Fruit fly (Drosophila melanogaster) whole organism, embryonic: ENCODE measurements around the gene Zaf1.

Source experiments
- Asciz ChIP-seq: fragments of 200-800 bp; sonication (Bioruptor generic); optimal IDR thresholded peaks from 2 replicates; lab custom pipeline; 2017; ENCODE audit warnings: missing biosample characterization, mild to moderate bottlenecking, missing genetic modification characterization, missing genetic modification reagents
- Awh ChIP-seq: fragments of 200-800 bp; sonication (Bioruptor generic); IDR thresholded peaks from 2 replicates; pipeline ENCODE4, ENCODE4 v1.3.6; 2022; ENCODE audit warnings: missing biosample characterization, missing genetic modification characterization
- BtbVII ChIP-seq: fragments of 200-800 bp; sonication (Bioruptor generic); optimal IDR thresholded peaks from 3 replicates; lab custom pipeline; 2017; ENCODE audit warnings: missing biosample characterization, mild to moderate bottlenecking, missing genetic modification characterization
- CG10274 ChIP-seq: fragments of 200-800 bp; sonication (Bioruptor generic); optimal IDR thresholded peaks from 3 replicates; lab custom pipeline; 2017; ENCODE audit warnings: missing biosample characterization, mild to moderate bottlenecking, missing genetic modification characterization
- CG10431 ChIP-seq: fragments of 200-800 bp; sonication (Bioruptor generic); optimal IDR thresholded peaks from 3 replicates; lab custom pipeline; 2018; ENCODE audit warnings: missing biosample characterization, mild to moderate bottlenecking, missing genetic modification characterization
- CG11560 ChIP-seq: fragments of 200-800 bp; sonication (Bioruptor generic); IDR thresholded peaks from 3 replicates; pipeline ENCODE4 v1.3.6; 2022; ENCODE audit warnings: missing biosample characterization, missing genetic modification characterization
- CG11696 ChIP-seq: fragments of 200-800 bp; sonication (Bioruptor generic); IDR thresholded peaks from 2 replicates; pipeline ENCODE4 v1.3.6; 2022; ENCODE audit warnings: missing biosample characterization, missing genetic modification characterization
- CG12219 ChIP-seq: fragments of 200-800 bp; sonication (Bioruptor generic); optimal IDR thresholded peaks from 3 replicates; lab custom pipeline; 2018; ENCODE audit warnings: missing biosample characterization, mild to moderate bottlenecking, missing genetic modification characterization
- CG12391 ChIP-seq: fragments of 200-800 bp; sonication (Bioruptor generic); optimal IDR thresholded peaks from 3 replicates; lab custom pipeline; 2018; ENCODE audit warnings: missing biosample characterization, mild to moderate bottlenecking, missing genetic modification characterization, moderate library complexity
- CG13624 ChIP-seq: fragments of 200-800 bp; sonication (Bioruptor generic); optimal IDR thresholded peaks from 2 replicates; lab custom pipeline; 2016; ENCODE audit warnings: missing biosample characterization, missing genetic modification characterization
- CG14965 ChIP-seq: fragments of 200-800 bp; sonication (Bioruptor generic); optimal IDR thresholded peaks from 2 replicates; lab custom pipeline; 2016; ENCODE audit warnings: missing biosample characterization, missing genetic modification characterization, borderline replicate concordance
- CG1647 ChIP-seq: fragments of 200-800 bp; sonication (Bioruptor generic); optimal IDR thresholded peaks from 3 replicates; lab custom pipeline; 2016; ENCODE audit warnings: missing biosample characterization, missing genetic modification characterization
- CG17612 ChIP-seq: fragments of 200-800 bp; sonication (Bioruptor generic); IDR thresholded peaks from 2 replicates; pipeline ENCODE4 v1.3.6; 2022; ENCODE audit warnings: missing biosample characterization, missing genetic modification characterization
- CG2120 ChIP-seq: fragments of 200-800 bp; sonication (Bioruptor generic); optimal IDR thresholded peaks from 3 replicates; lab custom pipeline; 2016; ENCODE audit warnings: missing biosample characterization, missing genetic modification characterization
- CG31388 ChIP-seq: fragments of 200-800 bp; sonication (Bioruptor generic); optimal IDR thresholded peaks from 2 replicates; lab custom pipeline; 2016; ENCODE audit warnings: missing biosample characterization, missing genetic modification characterization
- CG3163 ChIP-seq: fragments of 200-800 bp; sonication (Bioruptor generic); optimal IDR thresholded peaks from 3 replicates; lab custom pipeline; 2016; ENCODE audit warnings: missing biosample characterization, missing genetic modification characterization
- CG3847 ChIP-seq: fragments of 200-800 bp; sonication (Bioruptor generic); IDR thresholded peaks from 2 replicates; pipeline ENCODE4 v1.3.6; 2022; ENCODE audit warnings: missing biosample characterization, missing genetic modification characterization
- CG43689 ChIP-seq: fragments of 200-800 bp; sonication (Bioruptor generic); IDR thresholded peaks from 2 replicates; pipeline ENCODE4 v1.3.6; 2022; ENCODE audit warnings: missing biosample characterization, missing genetic modification characterization
- CG7357 ChIP-seq: fragments of 200-800 bp; sonication (Bioruptor generic); IDR thresholded peaks from 3 replicates; pipeline ENCODE4 v1.3.6; 2022; ENCODE audit warnings: missing biosample characterization, missing genetic modification characterization
- CG9817 ChIP-seq: fragments of 200-800 bp; sonication (Bioruptor generic); optimal IDR thresholded peaks from 2 replicates; lab custom pipeline; 2018; ENCODE audit warnings: missing biosample characterization, mild to moderate bottlenecking, missing genetic modification characterization, moderate library complexity
- Camta ChIP-seq: fragments of 200-800 bp; sonication (Bioruptor generic); optimal IDR thresholded peaks from 2 replicates; lab custom pipeline; 2016; ENCODE audit warnings: missing biosample characterization, missing genetic modification characterization
- Dbx ChIP-seq: fragments of 200-800 bp; sonication (Bioruptor generic); IDR thresholded peaks from 3 replicates; pipeline ENCODE4 v1.3.6; 2022; ENCODE audit warnings: missing biosample characterization, missing genetic modification characterization
- Dip2 ChIP-seq: fragments of 200-800 bp; sonication (Bioruptor generic); IDR thresholded peaks from 2 replicates; pipeline ENCODE4 v1.3.6; 2022; ENCODE audit warnings: missing biosample characterization, missing genetic modification characterization
- E2f2 ChIP-seq: fragments of 200-800 bp; sonication (Bioruptor generic); IDR thresholded peaks from 2 replicates; pipeline ENCODE4 v1.3.6; 2022; ENCODE audit warnings: missing biosample characterization, missing genetic modification characterization
- Fer2 ChIP-seq: fragments of 200-800 bp; sonication (Bioruptor generic); optimal IDR thresholded peaks from 2 replicates; lab custom pipeline; 2018; ENCODE audit warnings: missing biosample characterization, mild to moderate bottlenecking, missing genetic modification characterization, moderate library complexity
- Hr78 ChIP-seq, 2 experiments: fragments of 200-800 bp in 1 of 2; fragments of >200 bp in 1 of 2; sonication (Bioruptor generic) in 1 of 2; optimal IDR thresholded peaks; 2 replicates each; lab custom pipeline; 2017 to 2019; ENCODE audit warnings: missing biosample characterization in 2 of 2, missing genetic modification characterization in 2 of 2, mild to moderate bottlenecking in 1 of 2, moderate library complexity in 1 of 2
- NC2α ChIP-seq: fragments of 200-800 bp; sonication (Bioruptor generic); optimal IDR thresholded peaks from 2 replicates; lab custom pipeline; 2016; ENCODE audit warnings: missing biosample characterization, missing genetic modification characterization
- NC2β ChIP-seq: fragments of 200-800 bp; sonication (Bioruptor generic); optimal IDR thresholded peaks from 2 replicates; lab custom pipeline; 2016; ENCODE audit warnings: missing biosample characterization, missing genetic modification characterization
- Neu2 ChIP-seq: fragments of 200-800 bp; sonication (Bioruptor generic); optimal IDR thresholded peaks from 3 replicates; lab custom pipeline; 2016; ENCODE audit warnings: missing biosample characterization, missing genetic modification characterization, borderline replicate concordance
- NfI ChIP-seq: fragments of 200-800 bp; sonication (Bioruptor generic); optimal IDR thresholded peaks from 3 replicates; lab custom pipeline; 2018; ENCODE audit warnings: missing biosample characterization, mild to moderate bottlenecking, missing genetic modification characterization, moderate library complexity
- Six4 ChIP-seq: fragments of 200-800 bp; sonication (Bioruptor generic); optimal IDR thresholded peaks from 2 replicates; lab custom pipeline; 2016; ENCODE audit warnings: missing biosample characterization, missing genetic modification characterization
- Sry-β ChIP-seq: fragments of 200-800 bp; sonication (Bioruptor generic); optimal IDR thresholded peaks from 2 replicates; lab custom pipeline; 2018; ENCODE audit warnings: missing biosample characterization, mild to moderate bottlenecking, missing genetic modification characterization, moderate library complexity
- Stat92E ChIP-seq, 3 experiments: fragments of >200 bp in 2 of 3; fragments of 200-800 bp in 1 of 3; sonication (Bioruptor generic) in 1 of 3; optimal IDR thresholded peaks; 2 replicates each; lab custom pipeline; 2017 to 2019; ENCODE audit warnings: missing biosample characterization in 3 of 3, missing genetic modification characterization in 3 of 3, mild to moderate bottlenecking in 1 of 3, moderate library complexity in 1 of 3
- bsh ChIP-seq, 2 experiments: fragments of 200-800 bp; sonication (Bioruptor generic); optimal IDR thresholded peaks; 2 replicates each; lab custom pipeline; 2017 to 2018; ENCODE audit warnings: mild to moderate bottlenecking in 2 of 2, missing biosample characterization in 2 of 2, missing genetic modification characterization in 2 of 2, moderate library complexity in 1 of 2
- cas ChIP-seq: fragments of 200-800 bp; sonication (Bioruptor generic); IDR thresholded peaks from 2 replicates; pipeline ENCODE4 v1.3.6; 2022; ENCODE audit warnings: missing biosample characterization, missing genetic modification characterization
- eyg ChIP-seq: fragments of 200-800 bp; sonication (Bioruptor generic); optimal IDR thresholded peaks from 3 replicates; lab custom pipeline; 2016; ENCODE audit warnings: missing biosample characterization, missing genetic modification characterization
- fd96Cb ChIP-seq: fragments of 200-800 bp; sonication (Bioruptor generic); optimal IDR thresholded peaks from 2 replicates; lab custom pipeline; 2018; ENCODE audit warnings: missing biosample characterization, mild to moderate bottlenecking, missing genetic modification characterization, moderate library complexity
- fru ChIP-seq: fragments of >200 bp; optimal IDR thresholded peaks from 2 replicates; lab custom pipeline; 2017
- gsb ChIP-seq: fragments of 200-800 bp; sonication (Bioruptor generic); IDR thresholded peaks from 2 replicates; pipeline ENCODE4 v1.3.6; 2022; ENCODE audit warnings: missing biosample characterization, missing genetic modification characterization
- ham ChIP-seq: fragments of 200-800 bp; sonication (Bioruptor generic); IDR thresholded peaks from 2 replicates; pipeline ENCODE4 v1.3.6; 2022; ENCODE audit warnings: missing biosample characterization, missing genetic modification characterization
- hkb ChIP-seq, 2 experiments: fragments of 200-800 bp in 1 of 2; fragments of >200 bp in 1 of 2; sonication (Bioruptor generic) in 1 of 2; IDR thresholded peaks in 1 of 2; optimal IDR thresholded peaks in 1 of 2; 2 replicates each; pipeline versions ENCODE4 v1.3.6 to Lab custom; 2017 to 2022; ENCODE audit warnings: missing biosample characterization in 1 of 2, missing genetic modification characterization in 1 of 2
- hth ChIP-seq: fragments of >200 bp; optimal IDR thresholded peaks from 2 replicates; lab custom pipeline; 2017; ENCODE audit warnings: inconsistent platforms
- insv ChIP-seq, 2 experiments: fragments of 200-800 bp; sonication (Bioruptor generic); optimal IDR thresholded peaks; 3 replicates each; lab custom pipeline; 2016 to 2018; ENCODE audit warnings: missing biosample characterization in 2 of 2, missing genetic modification characterization in 2 of 2
- otp ChIP-seq: fragments of 200-800 bp; sonication (Bioruptor generic); IDR thresholded peaks from 3 replicates; pipeline ENCODE4, ENCODE4 v1.3.6; 2022; ENCODE audit warnings: missing biosample characterization, missing genetic modification characterization
- pita ChIP-seq: fragments of 200-800 bp; sonication (Bioruptor generic); optimal IDR thresholded peaks from 2 replicates; lab custom pipeline; 2017; ENCODE audit warnings: missing biosample characterization, mild to moderate bottlenecking, missing genetic modification characterization
- pros ChIP-seq: fragments of 200-800 bp; sonication (Bioruptor generic); optimal IDR thresholded peaks from 3 replicates; lab custom pipeline; 2019; ENCODE audit warnings: missing biosample characterization, mild to moderate bottlenecking, missing genetic modification characterization, moderate library complexity
- sens-2 ChIP-seq: fragments of 200-800 bp; sonication (Bioruptor generic); IDR thresholded peaks from 2 replicates; pipeline ENCODE4 v1.3.6; 2022; ENCODE audit warnings: missing biosample characterization, missing genetic modification characterization
- so ChIP-seq: fragments of 200-800 bp; sonication (Bioruptor generic); IDR thresholded peaks from 3 replicates; pipeline ENCODE4 v1.3.6; 2022; ENCODE audit warnings: missing biosample characterization, missing genetic modification characterization
- trh ChIP-seq: fragments of 200-800 bp; sonication (Bioruptor generic); optimal IDR thresholded peaks from 2 replicates; lab custom pipeline; 2016; ENCODE audit warnings: missing biosample characterization, missing genetic modification characterization
- wek ChIP-seq: fragments of 200-800 bp; sonication (Bioruptor generic); optimal IDR thresholded peaks from 3 replicates; lab custom pipeline; 2018; ENCODE audit warnings: missing biosample characterization, mild to moderate bottlenecking, missing genetic modification characterization, moderate library complexity
- zf30C ChIP-seq: fragments of 200-800 bp; sonication (Bioruptor generic); optimal IDR thresholded peaks from 3 replicates; lab custom pipeline; 2018; ENCODE audit warnings: missing biosample characterization, mild to moderate bottlenecking, missing genetic modification characterization

The Zaf1 gene

dm6 chr3R:11582253-11582589 lies 43.2 kb downstream of the Zaf1 start (continued):
- TF ChIP-seq hth (lab: Kevin White, UChicago) = no peak
- no peak for TF ChIP-seq insv (GFP tag; optimal IDR thresholded peaks at IDR 0.05; lab: Kevin White, UChicago)
- no peak for TF ChIP-seq zf30C
- peak; percentile 57; the same call in 1 of the 3 replicates for TF ChIP-seq so (GFP tag; lab: Robert Waterston, UW)
- TF ChIP-seq Hr78 (GFP tag; optimal IDR thresholded peaks at IDR 0.05; lab: Kevin White, UChicago) = no peak
- TF ChIP-seq CG11696 = peak; percentile 63; the same call in 1 of the 2 replicates
- TF ChIP-seq CG31388 = peak; percentile 24
- TF ChIP-seq fd96Cb (tag; lab: Kevin White, UChicago) = peak; percentile 62
- TF ChIP-seq CG1647 (GFP tag; lab: Kevin White, UChicago) = peak; percentile 6
- no peak for TF ChIP-seq Sry-β
- TF ChIP-seq Awh (GFP tag; lab: Robert Waterston, UW) = peak; percentile 89
- no peak for TF ChIP-seq pita
- TF ChIP-seq CG3163 = peak; percentile 41
- peak; percentile 60 for TF ChIP-seq CG2120 (GFP tag; lab: Kevin White, UChicago)
- 0 out of 3 replicates have a peak, but pooled peaks have one; percentile 29 for TF ChIP-seq Dbx (GFP tag; lab: Robert Waterston, UW)
- TF ChIP-seq Dip2 = no peak
- 0 out of 2 replicates have a peak, but pooled peaks have one; percentile 18 for TF ChIP-seq CG17612 (GFP tag; lab: Robert Waterston, UW)
- no peak for TF ChIP-seq CG10431
- TF ChIP-seq BtbVII = no peak
- peak; percentile 51 for TF ChIP-seq CG13624 (GFP tag; lab: Kevin White, UChicago)
- peak; percentile 57 for TF ChIP-seq CG3847 (GFP tag; lab: Robert Waterston, UW)
- peak; percentile 40 for TF ChIP-seq E2f2 (GFP tag; lab: Robert Waterston, UW)
- no peak for TF ChIP-seq Neu2 (GFP tag; lab: Kevin White, UChicago)
- TF ChIP-seq ham (GFP tag; lab: Robert Waterston, UW) = no peak
- TF ChIP-seq NC2α (GFP tag; lab: Kevin White, UChicago) = no peak
- no peak for TF ChIP-seq CG11560 (tag; lab: Robert Waterston, UW)
- TF ChIP-seq CG43689 (GFP tag; lab: Robert Waterston, UW) = peak; percentile 66
- TF ChIP-seq CG12219 = peak; percentile 63
- TF ChIP-seq NC2β (GFP tag; lab: Kevin White, UChicago) = no peak
- TF ChIP-seq CG7357 = peak; percentile 57; the same call in 1 of the 3 replicates
- peak; percentile 51 for TF ChIP-seq CG10274 (GFP tag; lab: Kevin White, UChicago)
- peak; percentile 73 to 77 for TF ChIP-seq bsh (GFP tag; optimal IDR thresholded peaks at IDR 0.05; lab: Kevin White, UChicago)
- peak; percentile 53 for TF ChIP-seq Six4 (GFP tag; lab: Kevin White, UChicago)
- peak; percentile 63 for TF ChIP-seq Asciz (GFP tag; lab: Kevin White, UChicago)
- no peak for TF ChIP-seq trh
- peak; percentile 76 for TF ChIP-seq NfI (GFP tag; lab: Kevin White, UChicago)
- TF ChIP-seq cas (GFP tag; lab: Robert Waterston, UW) = no peak
- peak; percentile 73 for TF ChIP-seq sens-2 (GFP tag; lab: Robert Waterston, UW)
- peak; percentile 72 for TF ChIP-seq CG12391 (tag; lab: Kevin White, UChicago)
- TF ChIP-seq CG9817 (tag; lab: Kevin White, UChicago) = peak; percentile 31
- no peak for TF ChIP-seq pros (GFP tag; lab: Kevin White, UChicago)
- no peak for TF ChIP-seq fru
- TF ChIP-seq wek (GFP tag; lab: Kevin White, UChicago) = no peak
- TF ChIP-seq eyg (GFP tag; lab: Kevin White, UChicago) = peak; percentile 49
- no peak for TF ChIP-seq Fer2
- TF ChIP-seq otp (GFP tag; lab: Robert Waterston, UW) = peak; percentile 64; the same call in 1 of the 3 replicates
- no peak for TF ChIP-seq CG14965 (GFP tag; lab: Kevin White, UChicago)
- TF ChIP-seq hkb (optimal IDR thresholded peaks at IDR 0.05; lab: Kevin White, UChicago) = no peak
- TF ChIP-seq hkb (GFP tag; IDR thresholded peaks at IDR 0.05; lab: Robert Waterston, UW) = peak; percentile 80
- no peak for TF ChIP-seq gsb
- peak; percentile 30 for TF ChIP-seq Camta
- TF ChIP-seq Stat92E (GFP tag; optimal IDR thresholded peaks at IDR 0.05; lab: Kevin White, UChicago) = no peak
